Worm (Caenorhabditis elegans) whole organism, mixed stage, embryonic: ENCODE data around the gene srz-94.

Experiments used
- M03D4.4 ChIP-seq: sonication (generic microtip); optimal IDR thresholded peaks from 2 replicates; lab custom pipeline; 2017; ENCODE audit warnings: mild to moderate bottlenecking, missing genetic modification characterization, missing compliant biosample characterization
- bed-3 ChIP-seq: fragments of 200-800 bp; sonication (Bioruptor generic); optimal IDR thresholded peaks from 3 replicates; lab custom pipeline; 2018; ENCODE audit warnings: mild to moderate bottlenecking, missing genetic modification characterization, moderate library complexity, missing compliant biosample characterization
- ceh-39 ChIP-seq: fragments of 150-350 bp; optimal IDR thresholded peaks from 2 replicates; lab custom pipeline; 2014; ENCODE audit warnings: missing biosample characterization, missing genetic modification characterization
- ceh-43 ChIP-seq: fragments of 200-800 bp; sonication (Bioruptor generic); optimal IDR thresholded peaks from 2 replicates; lab custom pipeline; 2018; ENCODE audit warnings: mild to moderate bottlenecking, missing genetic modification characterization, moderate library complexity, missing compliant biosample characterization
- ceh-83 ChIP-seq: fragments of 200-800 bp; sonication (Bioruptor generic); optimal IDR thresholded peaks from 2 replicates; lab custom pipeline; 2018; ENCODE audit warnings: mild to moderate bottlenecking, missing genetic modification characterization, missing compliant biosample characterization
- ces-1 ChIP-seq: fragments of 150-350 bp; optimal IDR thresholded peaks from 2 replicates; lab custom pipeline; 2014; ENCODE audit warnings: missing biosample characterization, missing genetic modification reagents, missing genetic modification characterization
- cnd-1 ChIP-seq: fragments of 200-800 bp; sonication (Bioruptor generic); optimal IDR thresholded peaks from 2 replicates; lab custom pipeline; 2018; ENCODE audit warnings: mild to moderate bottlenecking, missing genetic modification characterization, missing compliant biosample characterization
- drap-1 ChIP-seq: fragments of 200-800 bp; sonication (Bioruptor generic); optimal IDR thresholded peaks from 3 replicates; lab custom pipeline; 2018; ENCODE audit warnings: mild to moderate bottlenecking, missing genetic modification characterization, missing compliant biosample characterization
- elt-1 ChIP-seq: sonication (generic microtip); optimal IDR thresholded peaks from 2 replicates; lab custom pipeline; 2017; ENCODE audit warnings: missing genetic modification characterization, mild to moderate bottlenecking, missing compliant biosample characterization, antibody characterized with exemption, moderate library complexity, borderline replicate concordance; ENCODE audit not compliant: insufficient read depth
- elt-3 ChIP-seq: fragments of 150-350 bp; optimal IDR thresholded peaks from 2 replicates; lab custom pipeline; 2014; ENCODE audit warnings: missing biosample characterization, missing genetic modification characterization
- flh-1 ChIP-seq: fragments of 200-800 bp; sonication (Bioruptor generic); optimal IDR thresholded peaks from 2 replicates; lab custom pipeline; 2018; ENCODE audit warnings: mild to moderate bottlenecking, missing genetic modification characterization, moderate library complexity, missing compliant biosample characterization
- ham-2 ChIP-seq: fragments of 200-800 bp; sonication (Bioruptor generic); optimal IDR thresholded peaks from 2 replicates; lab custom pipeline; 2018; ENCODE audit warnings: mild to moderate bottlenecking, missing genetic modification characterization, missing compliant biosample characterization
- hlh-1 ChIP-seq: fragments of 150-350 bp; optimal IDR thresholded peaks from 2 replicates; lab custom pipeline; 2014; ENCODE audit warnings: missing biosample characterization, missing genetic modification reagents, missing genetic modification characterization
- lin-13 ChIP-seq: fragments of 150-350 bp; optimal IDR thresholded peaks from 2 replicates; lab custom pipeline; 2014; ENCODE audit warnings: missing biosample characterization, missing genetic modification characterization
- lin-32 ChIP-seq: fragments of 200-800 bp; sonication (Bioruptor generic); optimal IDR thresholded peaks from 2 replicates; lab custom pipeline; 2018; ENCODE audit warnings: mild to moderate bottlenecking, missing genetic modification characterization, missing compliant biosample characterization
- lsy-2 ChIP-seq: fragments of 150-350 bp; optimal IDR thresholded peaks from 2 replicates; lab custom pipeline; 2014; ENCODE audit warnings: missing biosample characterization, missing genetic modification characterization
- mab-5 ChIP-seq: fragments of 150-350 bp; optimal IDR thresholded peaks from 2 replicates; lab custom pipeline; 2014; ENCODE audit warnings: missing biosample characterization, missing genetic modification characterization
- mep-1 ChIP-seq: fragments of 150-350 bp; optimal IDR thresholded peaks from 2 replicates; lab custom pipeline; 2017; ENCODE audit warnings: missing biosample characterization, missing genetic modification reagents, missing genetic modification characterization, inconsistent platforms
- mls-2 ChIP-seq: sonication (generic microtip); optimal IDR thresholded peaks from 2 replicates; lab custom pipeline; 2016; ENCODE audit warnings: mild to moderate bottlenecking, missing genetic modification characterization, moderate library complexity, missing compliant biosample characterization
- nhr-12 ChIP-seq: fragments of 150-350 bp; optimal IDR thresholded peaks from 2 replicates; lab custom pipeline; 2014; ENCODE audit warnings: missing biosample characterization, missing genetic modification characterization
- nhr-2 ChIP-seq: fragments of 150-350 bp; optimal IDR thresholded peaks from 2 replicates; lab custom pipeline; 2014; ENCODE audit warnings: missing biosample characterization, missing genetic modification characterization
- nhr-237 ChIP-seq: fragments of 150-350 bp; optimal IDR thresholded peaks from 2 replicates; lab custom pipeline; 2014; ENCODE audit warnings: missing biosample characterization, missing genetic modification characterization
- nhr-28 ChIP-seq: fragments of 150-350 bp; optimal IDR thresholded peaks from 2 replicates; lab custom pipeline; 2014; ENCODE audit warnings: missing biosample characterization, missing genetic modification characterization
- nhr-76 ChIP-seq: sonication (generic microtip); optimal IDR thresholded peaks from 2 replicates; lab custom pipeline; 2017; ENCODE audit warnings: missing biosample characterization, missing genetic modification characterization
- pha-4 ChIP-seq: fragments of 150-350 bp; optimal IDR thresholded peaks from 2 replicates; lab custom pipeline; 2018; ENCODE audit warnings: missing biosample characterization, missing genetic modification reagents, missing genetic modification characterization
- sem-2 ChIP-seq: fragments of 200-800 bp; sonication (Bioruptor generic); optimal IDR thresholded peaks from 2 replicates; lab custom pipeline; 2018; ENCODE audit warnings: mild to moderate bottlenecking, missing genetic modification characterization, missing compliant biosample characterization
- snpc-4 ChIP-seq: fragments of 150-350 bp; optimal IDR thresholded peaks from 2 replicates; lab custom pipeline; 2014; ENCODE audit warnings: missing biosample characterization, missing genetic modification characterization
- sptf-1 ChIP-seq: sonication (generic microtip); optimal IDR thresholded peaks from 2 replicates; lab custom pipeline; 2017; ENCODE audit warnings: mild to moderate bottlenecking, missing genetic modification characterization, moderate library complexity, missing compliant biosample characterization
- tbx-8 ChIP-seq: fragments of 200-800 bp; sonication (Bioruptor generic); optimal IDR thresholded peaks from 2 replicates; lab custom pipeline; 2018; ENCODE audit warnings: mild to moderate bottlenecking, missing genetic modification characterization, moderate library complexity, missing compliant biosample characterization
- unc-39 ChIP-seq: fragments of 150-350 bp; optimal IDR thresholded peaks from 2 replicates; lab custom pipeline; 2014; ENCODE audit warnings: missing biosample characterization, missing genetic modification characterization
- unc-62 ChIP-seq: fragments of 150-350 bp; optimal IDR thresholded peaks from 2 replicates; lab custom pipeline; 2014; ENCODE audit warnings: missing biosample characterization, missing genetic modification reagents, missing genetic modification characterization
- zip-8 ChIP-seq: fragments of 150-350 bp; optimal IDR thresholded peaks from 2 replicates; lab custom pipeline; 2014; ENCODE audit warnings: missing biosample characterization, missing genetic modification characterization

The srz-94 gene

DNA sequence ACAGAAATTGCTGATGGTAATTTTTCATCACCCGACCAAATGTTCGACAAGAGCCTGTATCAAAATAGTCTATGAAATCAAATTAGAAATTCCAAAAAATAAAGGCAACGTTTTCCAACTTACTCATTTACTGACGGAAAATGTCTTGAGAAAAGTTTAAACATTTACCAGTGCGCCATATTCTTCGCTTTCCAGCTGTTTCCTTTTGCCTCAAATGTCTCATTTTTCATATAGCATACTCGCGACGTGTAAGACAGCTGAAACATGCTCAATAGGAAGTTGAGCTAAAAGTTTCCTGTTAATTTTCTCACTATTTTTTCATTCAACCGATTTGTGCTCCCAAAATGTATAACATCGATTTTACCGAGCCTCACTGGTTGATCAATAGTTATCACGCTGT, 24.2 kb upstream of the srz-94 start, which contains the start of gene sri-66:
Gene sri-66, plus strand, starts transcription at position 301 of the 400 bp plus-strand sequence.
- TF ChIP-seq nhr-2 (tag; lab: Kevin White, UChicago) (no peak), sem-2 (GFP tag; lab: Kevin White, UChicago) (no peak), pha-4 (tag; lab: Kevin White, UChicago) (no peak), ceh-43 (no peak), cnd-1 (tag; lab: Kevin White, UChicago) (no peak), sptf-1 (tag; lab: Kevin White, UChicago) (no peak), M03D4.4 (tag; lab: Kevin White, UChicago) (no peak)

DNA sequence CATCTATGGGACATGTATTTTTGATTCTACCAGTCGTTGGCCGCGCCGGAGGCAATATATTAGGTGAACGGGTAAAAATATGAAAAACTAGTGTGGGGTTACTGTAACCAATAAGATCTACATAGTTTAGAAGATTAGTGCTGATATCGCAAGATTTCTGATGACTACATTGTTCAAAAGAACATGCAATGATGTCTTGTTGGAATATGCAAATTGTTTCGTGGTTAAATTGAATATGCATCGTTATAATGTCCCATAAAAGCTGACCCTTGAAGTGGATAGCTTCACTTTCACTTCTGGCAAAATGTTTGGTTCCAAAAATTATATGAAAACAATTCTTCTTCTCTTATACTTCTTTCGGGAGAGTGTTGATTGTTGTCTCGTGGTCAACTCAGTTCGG, 8.8 kb upstream of the srz-94 start, which contains the start of gene F28B1.2:
Gene F28B1.2, plus strand, starts transcription at position 301 of the 400 bp plus-strand sequence.
- TF ChIP-seq drap-1 (GFP tag; lab: Kevin White, UChicago) (no peak), mab-5 (no peak), hlh-1 (tag; lab: Kevin White, UChicago) (no peak), ceh-43 (no peak), lsy-2 (no peak), tbx-8 (GFP tag; lab: Kevin White, UChicago) (no peak), unc-62 (no peak), unc-39 (no peak), ces-1 (GFP tag; lab: Kevin White, UChicago) (no peak), bed-3 (GFP tag; lab: Kevin White, UChicago) (no peak), snpc-4 (tag; lab: Kevin White, UChicago) (no peak)

DNA sequence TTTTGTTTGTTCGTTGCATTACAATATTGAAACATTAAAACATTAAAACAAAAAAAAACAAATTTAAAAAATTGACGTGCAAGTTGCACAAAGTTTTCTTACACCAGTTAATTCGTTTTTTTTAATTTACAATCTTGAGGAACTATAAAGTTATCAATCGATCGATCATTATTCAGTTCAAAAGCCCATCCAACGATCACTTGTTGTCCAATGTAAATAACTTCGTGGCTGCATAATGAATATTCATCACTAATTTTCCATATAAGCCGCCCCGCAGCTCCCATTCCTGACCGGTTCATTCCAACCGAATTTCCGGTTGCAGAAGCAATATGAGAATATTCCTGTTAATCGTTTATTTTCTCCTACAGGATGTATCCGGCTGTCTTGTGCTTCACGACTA, 6.5 kb upstream of the srz-94 start, which contains the start of gene hpo-33:
Gene hpo-33, plus strand, starts transcription at position 301 of the 400 bp plus-strand sequence.
- TF ChIP-seq nhr-28 (tag; lab: Kevin White, UChicago) (no peak), elt-1 (tag; lab: Kevin White, UChicago) (no peak), mab-5 (no peak), elt-3 (tag; lab: Kevin White, UChicago) (no peak), zip-8 (tag; lab: Kevin White, UChicago) (no peak), sptf-1 (tag; lab: Kevin White, UChicago) (no peak), bed-3 (GFP tag; lab: Kevin White, UChicago) (no peak), mls-2 (tag; lab: Kevin White, UChicago) (no peak), unc-62 (no peak), tbx-8 (GFP tag; lab: Kevin White, UChicago) (no peak), lsy-2 (no peak), nhr-12 (tag; lab: Kevin White, UChicago) (no peak), nhr-76 (no peak), ces-1 (GFP tag; lab: Kevin White, UChicago) (no peak), snpc-4 (tag; lab: Kevin White, UChicago) (no peak), nhr-2 (tag; lab: Kevin White, UChicago) (no peak), ceh-83 (GFP tag; lab: Kevin White, UChicago) (no peak), ceh-39 (tag; lab: Kevin White, UChicago) (no peak)

DNA sequence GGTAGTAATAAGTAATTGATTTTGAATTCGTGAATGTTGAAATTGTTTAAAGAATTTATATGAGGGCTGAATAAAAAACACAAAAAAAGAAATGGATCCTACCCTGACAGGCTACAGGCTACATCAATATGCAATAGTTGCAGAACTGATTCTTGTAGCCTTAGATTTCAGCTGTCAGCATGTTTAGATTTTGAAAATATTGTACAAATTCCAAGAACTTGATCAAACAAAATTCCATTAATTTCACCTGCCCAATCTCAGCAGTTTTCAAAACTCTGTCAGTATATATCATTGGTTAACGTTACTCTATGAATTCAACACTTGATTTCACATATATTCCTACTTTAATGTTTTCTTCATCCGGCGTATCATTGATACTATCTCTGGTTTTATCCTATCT, 5.3 kb downstream of the srz-94 start:
- no peak for TF ChIP-seq elt-3 (tag; lab: Kevin White, UChicago)
- no peak for TF ChIP-seq unc-39
- no peak for TF ChIP-seq lin-32 (GFP tag; lab: Kevin White, UChicago)
- no peak for TF ChIP-seq hlh-1 (tag; lab: Kevin White, UChicago)
- TF ChIP-seq cnd-1 (tag; lab: Kevin White, UChicago), result no peak
- no peak for TF ChIP-seq M03D4.4 (tag; lab: Kevin White, UChicago)
- TF ChIP-seq ceh-39 (tag; lab: Kevin White, UChicago), result no peak

DNA sequence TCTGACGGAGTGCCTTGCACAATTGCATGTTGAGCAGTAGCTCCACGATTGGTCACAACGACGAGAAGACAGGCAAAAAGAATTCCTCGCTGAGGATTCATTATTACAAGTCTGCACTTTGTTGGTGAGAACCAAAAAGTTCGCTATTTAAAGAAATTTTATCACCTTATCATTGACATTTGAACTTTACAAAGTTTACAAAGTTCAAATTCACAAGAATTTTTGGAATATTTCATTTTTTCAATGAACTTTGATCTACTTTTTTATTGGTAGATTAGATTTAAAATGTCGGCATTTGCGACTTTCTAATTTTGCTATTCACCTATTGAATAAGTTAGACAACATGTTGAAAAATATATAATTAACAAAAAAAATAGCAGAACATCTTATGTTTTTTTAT, 9.5 kb downstream of the srz-94 start, which contains the start of gene F49H6.15:
Gene F49H6.15, minus strand, starts transcription at position 101 of the 400 bp plus-strand sequence.
- TF ChIP-seq mep-1 (tag; lab: Kevin White, UChicago), result no peak
- TF ChIP-seq lin-13, result no peak
- TF ChIP-seq nhr-28 (tag; lab: Kevin White, UChicago), result no peak
- no peak for TF ChIP-seq lin-32 (GFP tag; lab: Kevin White, UChicago)
- no peak for TF ChIP-seq nhr-237 (tag; lab: Kevin White, UChicago)
- TF ChIP-seq ceh-83 (GFP tag; lab: Kevin White, UChicago), result no peak
- TF ChIP-seq hlh-1 (tag; lab: Kevin White, UChicago), result no peak
- no peak for TF ChIP-seq snpc-4 (tag; lab: Kevin White, UChicago)
- no peak for TF ChIP-seq tbx-8 (GFP tag; lab: Kevin White, UChicago)
- TF ChIP-seq sem-2 (GFP tag; lab: Kevin White, UChicago), result no peak
- TF ChIP-seq ham-2 (GFP tag; lab: Kevin White, UChicago), result no peak
- TF ChIP-seq flh-1, result no peak
- TF ChIP-seq pha-4 (tag; lab: Kevin White, UChicago), result no peak
- TF ChIP-seq mls-2 (tag; lab: Kevin White, UChicago), result no peak
- TF ChIP-seq ceh-43, result no peak
- no peak for TF ChIP-seq cnd-1 (tag; lab: Kevin White, UChicago)
- no peak for TF ChIP-seq zip-8 (tag; lab: Kevin White, UChicago)
- TF ChIP-seq unc-62, result no peak
- no peak for TF ChIP-seq unc-39
- no peak for TF ChIP-seq ceh-39 (tag; lab: Kevin White, UChicago)
